Fruit fly (Drosophila melanogaster) whole organism, embryonic: ENCODE measurements around the gene CG14036.

Experiments used
- Bteb2 ChIP-seq: fragments of 200-800 bp; sonication (Bioruptor generic); optimal IDR thresholded peaks from 2 replicates; lab custom pipeline; 2016; ENCODE audit warnings: missing biosample characterization, missing genetic modification characterization
- C15 ChIP-seq: fragments of 200-800 bp; sonication (Bioruptor generic); IDR thresholded peaks from 3 replicates; pipeline ENCODE4 v1.3.6; 2022; ENCODE audit warnings: missing biosample characterization, missing genetic modification characterization
- CG10462 ChIP-seq: fragments of 200-800 bp; sonication (Bioruptor generic); optimal IDR thresholded peaks from 2 replicates; lab custom pipeline; 2016; ENCODE audit warnings: missing biosample characterization, missing genetic modification characterization
- CG10654 ChIP-seq: fragments of 200-800 bp; sonication (Bioruptor generic); optimal IDR thresholded peaks from 2 replicates; lab custom pipeline; 2016; ENCODE audit warnings: missing biosample characterization, missing genetic modification characterization
- CG12236 ChIP-seq: fragments of 200-800 bp; sonication (Bioruptor generic); optimal IDR thresholded peaks from 2 replicates; lab custom pipeline; 2016; ENCODE audit warnings: missing biosample characterization, missing genetic modification characterization
- CG12769 ChIP-seq: fragments of 200-800 bp; sonication (Bioruptor generic); optimal IDR thresholded peaks from 2 replicates; lab custom pipeline; 2019; ENCODE audit warnings: missing biosample characterization, mild to moderate bottlenecking, missing genetic modification characterization, moderate library complexity
- CG18262 ChIP-seq: fragments of 200-800 bp; optimal IDR thresholded peaks from 3 replicates; lab custom pipeline; 2019; ENCODE audit warnings: missing biosample characterization, mild to moderate bottlenecking, missing genetic modification characterization, moderate library complexity
- CG2889 ChIP-seq: fragments of 200-800 bp; sonication (Bioruptor generic); IDR thresholded peaks from 3 replicates; pipeline ENCODE4 v1.3.6; 2022; ENCODE audit warnings: missing biosample characterization, missing genetic modification characterization
- CG31388 ChIP-seq: fragments of 200-800 bp; sonication (Bioruptor generic); optimal IDR thresholded peaks from 2 replicates; lab custom pipeline; 2016; ENCODE audit warnings: missing biosample characterization, missing genetic modification characterization
- CG4854 ChIP-seq: fragments of 200-800 bp; sonication (Bioruptor generic); optimal IDR thresholded peaks from 2 replicates; lab custom pipeline; 2016; ENCODE audit warnings: missing biosample characterization, missing genetic modification characterization, inconsistent platforms
- CG5180 ChIP-seq: fragments of 200-800 bp; sonication (Bioruptor generic); optimal IDR thresholded peaks from 3 replicates; lab custom pipeline; 2017; ENCODE audit warnings: missing biosample characterization, missing genetic modification characterization, mild to moderate bottlenecking, moderate library complexity, missing genetic modification reagents
- CG6791 ChIP-seq: fragments of 200-800 bp; sonication (Bioruptor generic); IDR thresholded peaks from 3 replicates; pipeline ENCODE4 v1.3.6; 2022; ENCODE audit warnings: missing biosample characterization, missing genetic modification characterization; ENCODE audit not compliant: partially characterized antibody
- CG7372 ChIP-seq: fragments of 200-800 bp; sonication (Bioruptor generic); IDR thresholded peaks from 2 replicates; pipeline ENCODE4 v1.3.6; 2022; ENCODE audit warnings: missing biosample characterization, missing genetic modification characterization
- CG7745 ChIP-seq: fragments of 200-800 bp; sonication (Bioruptor generic); optimal IDR thresholded peaks from 2 replicates; lab custom pipeline; 2018; ENCODE audit warnings: missing biosample characterization, mild to moderate bottlenecking, missing genetic modification characterization, moderate library complexity
- CG8089 ChIP-seq: fragments of 200-800 bp; sonication (Bioruptor generic); optimal IDR thresholded peaks from 3 replicates; lab custom pipeline; 2016; ENCODE audit warnings: missing biosample characterization, missing genetic modification characterization
- CG8765 ChIP-seq: fragments of 200-800 bp; sonication (Bioruptor generic); IDR thresholded peaks from 2 replicates; pipeline ENCODE4 v1.3.6; 2022; ENCODE audit warnings: missing biosample characterization, missing genetic modification characterization
- CrebB ChIP-seq: fragments of 200-800 bp; sonication (Bioruptor generic); optimal IDR thresholded peaks from 3 replicates; lab custom pipeline; 2018; ENCODE audit warnings: missing biosample characterization, mild to moderate bottlenecking, missing genetic modification characterization
- D19B ChIP-seq: fragments of 200-800 bp; sonication (Bioruptor generic); optimal IDR thresholded peaks from 2 replicates; lab custom pipeline; 2017; ENCODE audit warnings: missing biosample characterization, mild to moderate bottlenecking, missing genetic modification characterization
- Dad ChIP-seq: fragments of 200-800 bp; sonication (Bioruptor generic); optimal IDR thresholded peaks from 3 replicates; lab custom pipeline; 2016; ENCODE audit warnings: missing biosample characterization, missing genetic modification characterization
- Drgx ChIP-seq: fragments of 200-800 bp; sonication (Bioruptor generic); IDR thresholded peaks from 2 replicates; pipeline ENCODE4 v1.3.6; 2022; ENCODE audit warnings: missing biosample characterization, missing genetic modification characterization
- Gug ChIP-seq: fragments of 200-800 bp; sonication (Bioruptor generic); IDR thresholded peaks from 4 replicates; pipeline ENCODE4 v1.3.6; 2022; ENCODE audit warnings: missing biosample characterization, missing genetic modification characterization
- Hand ChIP-seq: fragments of 200-800 bp; sonication (Bioruptor generic); optimal IDR thresholded peaks from 2 replicates; lab custom pipeline; 2017; ENCODE audit warnings: mild to moderate bottlenecking, missing biosample characterization, missing genetic modification reagents, missing genetic modification characterization
- Lim3 ChIP-seq: fragments of 200-800 bp; sonication (Bioruptor generic); IDR thresholded peaks from 2 replicates; pipeline ENCODE4 v1.3.6; 2022; ENCODE audit warnings: missing biosample characterization, missing genetic modification characterization
- Sry-β ChIP-seq: fragments of 200-800 bp; sonication (Bioruptor generic); optimal IDR thresholded peaks from 2 replicates; lab custom pipeline; 2018; ENCODE audit warnings: missing biosample characterization, mild to moderate bottlenecking, missing genetic modification characterization, moderate library complexity
- Trl ChIP-seq, 3 experiments: fragments of >200 bp in 2 of 3; fragments of 200-800 bp in 1 of 3; sonication (Bioruptor generic) in 1 of 3; optimal IDR thresholded peaks; 2 replicates in 1 of 3; 3 replicates in 2 of 3; lab custom pipeline; 2016 to 2017; ENCODE audit warnings: missing biosample characterization in 1 of 3, missing genetic modification characterization in 1 of 3
- bbx ChIP-seq: fragments of 200-800 bp; sonication (Bioruptor generic); IDR thresholded peaks from 2 replicates; pipeline ENCODE4 v1.3.6; 2022; ENCODE audit warnings: missing biosample characterization, missing genetic modification characterization; ENCODE audit not compliant: partially characterized antibody
- cad ChIP-seq: fragments of >200 bp; optimal IDR thresholded peaks from 2 replicates; lab custom pipeline; 2017; ENCODE audit warnings: missing biosample characterization, missing genetic modification characterization
- chif ChIP-seq, 2 experiments: fragments of 200-800 bp; sonication (Bioruptor generic); optimal IDR thresholded peaks; 3 replicates each; lab custom pipeline; 2016; ENCODE audit warnings: missing biosample characterization in 2 of 2, missing genetic modification characterization in 2 of 2
- chm ChIP-seq: fragments of 200-800 bp; sonication (Bioruptor generic); IDR thresholded peaks from 2 replicates; pipeline ENCODE4 v1.3.6; 2022; ENCODE audit warnings: missing biosample characterization, missing genetic modification characterization
- crp ChIP-seq, 2 experiments: fragments of 200-800 bp; sonication (Bioruptor generic); optimal IDR thresholded peaks; 2 replicates in 1 of 2; 3 replicates in 1 of 2; lab custom pipeline; 2017; ENCODE audit warnings: missing biosample characterization in 2 of 2, missing genetic modification characterization in 2 of 2, mild to moderate bottlenecking in 1 of 2, moderate library complexity in 1 of 2
- grn ChIP-seq: fragments of 200-800 bp; sonication (Bioruptor generic); optimal IDR thresholded peaks from 3 replicates; lab custom pipeline; 2017; ENCODE audit warnings: missing biosample characterization, missing genetic modification characterization
- ham ChIP-seq: fragments of 200-800 bp; sonication (Bioruptor generic); IDR thresholded peaks from 2 replicates; pipeline ENCODE4 v1.3.6; 2022; ENCODE audit warnings: missing biosample characterization, missing genetic modification characterization
- jigr1 ChIP-seq: fragments of 200-800 bp; sonication (Bioruptor generic); IDR thresholded peaks from 3 replicates; pipeline ENCODE4 v1.3.6; 2022; ENCODE audit warnings: missing biosample characterization, missing genetic modification characterization
- ken ChIP-seq: fragments of 200-800 bp; sonication (Bioruptor generic); IDR thresholded peaks from 3 replicates; pipeline ENCODE4 v1.3.6; 2022; ENCODE audit warnings: missing biosample characterization, missing genetic modification characterization
- lilli ChIP-seq: fragments of 200-800 bp; sonication (Bioruptor generic); optimal IDR thresholded peaks from 3 replicates; lab custom pipeline; 2016; ENCODE audit warnings: missing biosample characterization, missing genetic modification characterization
- lola ChIP-seq, 3 experiments: fragments of >200 bp in 2 of 3; fragments of 200-800 bp in 1 of 3; sonication (Bioruptor generic) in 1 of 3; optimal IDR thresholded peaks; 2 replicates each; lab custom pipeline; 2017 to 2019; ENCODE audit warnings: missing biosample characterization in 3 of 3, missing genetic modification characterization in 3 of 3, mild to moderate bottlenecking in 1 of 3, moderate library complexity in 1 of 3
- lov ChIP-seq, 2 experiments: fragments of 200-800 bp in 1 of 2; fragments of >200 bp in 1 of 2; sonication (Bioruptor generic) in 1 of 2; IDR thresholded peaks in 1 of 2; optimal IDR thresholded peaks in 1 of 2; 2 replicates in 1 of 2; 3 replicates in 1 of 2; pipeline versions ENCODE4 v1.3.6 to Lab custom; 2017 to 2022; ENCODE audit warnings: missing biosample characterization in 1 of 2, missing genetic modification characterization in 1 of 2
- maf-S ChIP-seq: fragments of 200-800 bp; sonication (Bioruptor generic); optimal IDR thresholded peaks from 2 replicates; lab custom pipeline; 2016; ENCODE audit warnings: missing biosample characterization, missing genetic modification characterization
- nerfin-1 ChIP-seq: fragments of 200-800 bp; sonication (Bioruptor generic); optimal IDR thresholded peaks from 3 replicates; lab custom pipeline; 2019; ENCODE audit warnings: missing biosample characterization, mild to moderate bottlenecking, missing genetic modification characterization, moderate library complexity
- onecut ChIP-seq: fragments of 200-800 bp; sonication (Bioruptor generic); IDR thresholded peaks from 2 replicates; pipeline ENCODE4 v1.3.6; 2022; ENCODE audit warnings: missing biosample characterization, missing genetic modification characterization
- prd ChIP-seq, 3 experiments: fragments of >200 bp in 2 of 3; fragments of 200-800 bp in 1 of 3; sonication (Bioruptor generic) in 1 of 3; optimal IDR thresholded peaks in 2 of 3; IDR thresholded peaks in 1 of 3; 2 replicates in 2 of 3; 3 replicates in 1 of 3; pipeline versions ENCODE4 v1.3.6 to Lab custom; 2017 to 2022; ENCODE audit warnings: missing biosample characterization in 1 of 3, missing genetic modification characterization in 1 of 3
- repo ChIP-seq: fragments of 200-800 bp; sonication (Bioruptor generic); optimal IDR thresholded peaks from 2 replicates; lab custom pipeline; 2016; ENCODE audit warnings: missing biosample characterization, missing genetic modification characterization
- sens ChIP-seq: fragments of 200-800 bp; sonication (Bioruptor generic); peaks from one replicate; lab custom pipeline; 2016; ENCODE audit warnings: missing biosample characterization, missing genetic modification characterization
- sima ChIP-seq: fragments of 200-800 bp; sonication (Bioruptor generic); optimal IDR thresholded peaks from 2 replicates; lab custom pipeline; 2016; ENCODE audit warnings: missing biosample characterization, missing genetic modification characterization
- sisA ChIP-seq: fragments of 200-800 bp; sonication (Bioruptor generic); IDR thresholded peaks from 2 replicates; pipeline ENCODE4 v1.3.6; 2022; ENCODE audit warnings: missing biosample characterization, missing genetic modification characterization
- stwl ChIP-seq: fragments of 200-800 bp; sonication (Bioruptor generic); optimal IDR thresholded peaks from 3 replicates; lab custom pipeline; 2018; ENCODE audit warnings: missing biosample characterization, mild to moderate bottlenecking, missing genetic modification characterization, moderate library complexity
- trh ChIP-seq: fragments of 200-800 bp; sonication (Bioruptor generic); optimal IDR thresholded peaks from 2 replicates; lab custom pipeline; 2016; ENCODE audit warnings: missing biosample characterization, missing genetic modification characterization
- usp ChIP-seq: fragments of >200 bp; optimal IDR thresholded peaks from 2 replicates; lab custom pipeline; 2017; ENCODE audit warnings: missing biosample characterization, missing genetic modification characterization
- wdn ChIP-seq: fragments of 200-800 bp; sonication (Bioruptor generic); IDR thresholded peaks from 2 replicates; pipeline ENCODE4 v1.3.6; 2022; ENCODE audit warnings: missing biosample characterization, missing genetic modification characterization
- wek ChIP-seq: fragments of 200-800 bp; sonication (Bioruptor generic); optimal IDR thresholded peaks from 3 replicates; lab custom pipeline; 2018; ENCODE audit warnings: missing biosample characterization, mild to moderate bottlenecking, missing genetic modification characterization, moderate library complexity

CG14036 gene

dm6 chr2L:5084586-5085257 is 29.9 kb upstream of the CG14036 start:
- TF ChIP-seq CG10654, result no peak
- no peak for TF ChIP-seq usp
- TF ChIP-seq D19B, result no peak
- TF ChIP-seq sima (GFP tag; lab: Kevin White, UChicago), result no peak
- no peak for TF ChIP-seq CG7372 (GFP tag; lab: Robert Waterston, UW)
- no peak for TF ChIP-seq Bteb2 (GFP tag; lab: Kevin White, UChicago)
- peak; percentile 80 for TF ChIP-seq sens (GFP tag; lab: Kevin White, UChicago)
- no peak for TF ChIP-seq Lim3 (GFP tag; lab: Robert Waterston, UW)
- no peak for TF ChIP-seq CG12236
- no peak for TF ChIP-seq jigr1
- TF ChIP-seq crp (GFP tag; optimal IDR thresholded peaks at IDR 0.05; lab: Kevin White, UChicago), result no peak
- TF ChIP-seq trh (GFP tag; lab: Kevin White, UChicago), result no peak
- no peak for TF ChIP-seq Trl (optimal IDR thresholded peaks at IDR 0.05; lab: Kevin White, UChicago)
- TF ChIP-seq Trl (GFP tag; optimal IDR thresholded peaks at IDR 0.05; lab: Kevin White, UChicago), result no peak
- no peak for TF ChIP-seq CrebB (tag; lab: Kevin White, UChicago)
- no peak for TF ChIP-seq CG5180 (GFP tag; lab: Kevin White, UChicago)
- no peak for TF ChIP-seq Gug
- no peak for TF ChIP-seq CG8089 (GFP tag; lab: Kevin White, UChicago)
- TF ChIP-seq prd (optimal IDR thresholded peaks at IDR 0.05; lab: Kevin White, UChicago), result no peak
- TF ChIP-seq prd (GFP tag; IDR thresholded peaks at IDR 0.05; lab: Robert Waterston, UW), result no peak
- TF ChIP-seq nerfin-1 (tag; lab: Kevin White, UChicago), result no peak
- no peak for TF ChIP-seq CG31388 (GFP tag; lab: Kevin White, UChicago)
- TF ChIP-seq CG10462 (GFP tag; lab: Kevin White, UChicago), result no peak
- TF ChIP-seq CG2889, result no peak
- no peak for TF ChIP-seq sisA (GFP tag; lab: Robert Waterston, UW)
- no peak for TF ChIP-seq lola (GFP tag; optimal IDR thresholded peaks at IDR 0.05; lab: Kevin White, UChicago)
- no peak for TF ChIP-seq CG7745 (tag; lab: Kevin White, UChicago)
- no peak for TF ChIP-seq lov (optimal IDR thresholded peaks at IDR 0.05; lab: Kevin White, UChicago)
- TF ChIP-seq lov (GFP tag; IDR thresholded peaks at IDR 0.05; lab: Robert Waterston, UW), result no peak
- TF ChIP-seq stwl, result no peak
- no peak for TF ChIP-seq repo (GFP tag; lab: Kevin White, UChicago)
- no peak for TF ChIP-seq CG8765 (GFP tag; lab: Robert Waterston, UW)
- TF ChIP-seq onecut (GFP tag; lab: Robert Waterston, UW), result no peak
- no peak for TF ChIP-seq ken (GFP tag; lab: Robert Waterston, UW)
- no peak for TF ChIP-seq bbx (GFP tag; lab: Robert Waterston, UW)
- no peak for TF ChIP-seq Sry-β
- TF ChIP-seq CG18262, result no peak
- TF ChIP-seq lilli (GFP tag; lab: Kevin White, UChicago), result peak; percentile 32
- no peak for TF ChIP-seq Dad (GFP tag; lab: Kevin White, UChicago)
- no peak for TF ChIP-seq cad (GFP tag; lab: Kevin White, UChicago)
- no peak for TF ChIP-seq CG6791 (GFP tag; lab: Robert Waterston, UW)
- no peak for TF ChIP-seq chm (GFP tag; lab: Robert Waterston, UW)
- TF ChIP-seq C15 (GFP tag; lab: Robert Waterston, UW), result no peak
- TF ChIP-seq CG4854 (GFP tag; lab: Kevin White, UChicago), result no peak
- no peak for TF ChIP-seq maf-S (GFP tag; lab: Kevin White, UChicago)
- peak; percentile 10 for TF ChIP-seq Hand (GFP tag; lab: Kevin White, UChicago)
- no peak for TF ChIP-seq chif (GFP tag; optimal IDR thresholded peaks at IDR 0.05; lab: Kevin White, UChicago)
- TF ChIP-seq ham (GFP tag; lab: Robert Waterston, UW), result no peak
- no peak for TF ChIP-seq CG12769
- TF ChIP-seq wdn (GFP tag; lab: Robert Waterston, UW), result no peak
- TF ChIP-seq Drgx (GFP tag; lab: Robert Waterston, UW), result no peak
- TF ChIP-seq grn (GFP tag; lab: Kevin White, UChicago), result no peak
- no peak for TF ChIP-seq wek (GFP tag; lab: Kevin White, UChicago)
